Worm (Caenorhabditis elegans): ENCODE results near the gene F29A7.8.

DNA sequence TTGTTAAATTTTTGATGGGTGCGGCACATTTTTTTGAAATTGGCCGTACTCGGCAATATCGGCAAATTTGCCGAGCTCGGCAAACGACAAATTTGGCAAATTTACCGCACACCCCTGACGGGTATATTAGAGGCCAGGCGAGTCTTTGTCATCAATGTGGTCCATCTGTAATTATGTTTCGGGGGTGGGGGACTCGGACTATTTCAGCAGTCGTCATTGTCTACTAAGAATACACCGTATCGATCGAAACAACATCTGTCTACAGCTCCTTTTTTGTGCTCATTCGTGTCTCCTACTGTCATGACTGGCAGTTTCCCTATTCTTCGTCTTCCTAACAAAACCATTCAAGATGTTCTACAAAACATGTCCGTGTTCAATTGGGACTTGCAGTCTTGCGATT is 8.5 kb upstream of the F29A7.8 start, which contains the start of gene F08D12.15:
- TF ChIP-seq pros-1 (tag; optimal IDR thresholded peaks at IDR 0.05) (no peak), ama-1 (optimal IDR thresholded peaks at IDR 0.05) (no peak), C38D4.7 (GFP tag; optimal IDR thresholded peaks at IDR 0.05) (no peak)
